Fruit fly (Drosophila melanogaster): ENCODE results near the gene CG11898.
A peak's percentile ranks its signal among the peaks of the same experiment; 100 is the strongest.

Gene CG11898

DNA sequence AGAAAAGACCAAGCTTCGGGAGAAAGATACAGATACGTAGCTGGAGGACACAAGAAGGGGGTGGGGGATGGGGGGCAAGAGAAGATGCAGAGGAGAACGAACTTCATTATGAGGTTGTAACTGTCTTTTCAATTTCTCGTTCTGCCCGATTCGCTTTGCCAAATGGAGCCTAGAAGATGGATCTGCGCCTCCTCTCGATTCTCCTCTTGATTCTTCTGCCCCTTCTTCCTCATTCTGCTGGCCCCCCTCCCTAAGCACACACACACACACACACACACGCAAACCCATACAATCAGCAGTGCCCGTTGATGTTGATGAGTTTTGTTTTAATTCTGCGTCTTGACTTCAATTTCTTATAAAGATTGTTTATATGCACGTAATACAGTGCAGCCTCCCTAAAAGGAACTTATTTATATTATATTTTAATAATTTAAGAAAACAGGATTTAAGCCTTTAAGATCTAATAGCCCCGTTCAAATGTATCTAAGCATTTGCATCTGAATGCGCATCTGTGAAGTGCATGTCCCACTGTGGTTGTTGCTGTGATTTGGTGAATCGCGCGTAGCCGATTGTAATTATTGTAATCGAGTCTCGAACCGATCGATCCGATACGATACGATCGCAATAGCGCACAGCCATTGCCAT, 41.7 kb downstream of the CG11898 start:
- TF ChIP-seq CTCF (optimal IDR thresholded peaks at IDR 0.05): no peak
- no peak for TF ChIP-seq CG8478 (optimal IDR thresholded peaks at IDR 0.05)

dm6 chr3R:29207996-29208395, 42.6 kb downstream of the CG11898 start:
- TF ChIP-seq CG8478 (optimal IDR thresholded peaks at IDR 0.05) (no peak), CTCF (optimal IDR thresholded peaks at IDR 0.05) (no peak)

- no peak for TF ChIP-seq CTCF (optimal IDR thresholded peaks at IDR 0.05)
- no peak for TF ChIP-seq CG8478 (optimal IDR thresholded peaks at IDR 0.05)
Measured at dm6 chr3R:29210091-29210490, 44.6 kb downstream of the CG11898 start.

dm6 chr3R:29210542-29211393, 45.3 kb downstream of the CG11898 start:
- TF ChIP-seq CTCF (optimal IDR thresholded peaks at IDR 0.05) (no peak), CG8478 (optimal IDR thresholded peaks at IDR 0.05) (no peak)

DNA sequence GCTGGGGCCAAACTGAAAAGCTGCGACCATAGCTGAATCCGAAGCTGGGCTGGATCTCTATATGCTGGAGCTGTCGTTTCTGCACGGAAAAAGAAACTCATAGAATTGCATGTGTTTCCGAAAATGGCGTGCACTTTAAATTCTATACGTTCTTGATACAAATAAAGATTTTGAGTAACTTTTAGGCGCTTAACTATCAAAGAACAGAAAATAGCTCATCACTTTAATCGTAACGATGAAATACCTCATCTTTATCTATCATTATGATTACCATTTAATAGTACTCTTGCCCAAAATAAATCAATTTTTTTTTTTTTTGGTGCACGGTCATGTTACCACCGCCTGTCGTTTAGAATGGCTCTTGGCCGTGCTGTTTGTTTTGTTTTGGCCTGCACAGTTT, 46.3 kb downstream of the CG11898 start:
- no peak for TF ChIP-seq CG8478 (optimal IDR thresholded peaks at IDR 0.05)
- no peak for TF ChIP-seq CTCF (optimal IDR thresholded peaks at IDR 0.05)

DNA sequence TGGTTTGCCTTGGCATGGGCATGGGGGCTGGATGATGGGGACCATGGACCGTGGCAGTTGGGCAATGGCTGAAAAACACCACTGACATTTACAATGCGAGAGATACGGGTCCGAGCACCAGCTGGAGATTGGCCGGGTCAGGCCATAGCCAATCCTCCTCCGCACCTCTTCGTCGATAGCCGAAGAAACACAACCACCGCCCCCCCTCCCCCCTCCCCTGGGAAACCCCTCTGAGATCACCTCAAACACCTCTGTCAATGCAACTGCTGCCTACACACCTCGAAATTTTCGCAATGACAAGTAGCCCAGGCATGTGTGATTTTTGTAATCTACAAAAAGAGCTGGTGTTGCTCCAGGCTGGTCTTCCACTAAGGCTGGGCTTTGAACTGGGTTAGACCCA, 47.1 kb downstream of the CG11898 start:
- TF ChIP-seq CG8478 (optimal IDR thresholded peaks at IDR 0.05) (no peak), CTCF (optimal IDR thresholded peaks at IDR 0.05) (no peak)

DNA sequence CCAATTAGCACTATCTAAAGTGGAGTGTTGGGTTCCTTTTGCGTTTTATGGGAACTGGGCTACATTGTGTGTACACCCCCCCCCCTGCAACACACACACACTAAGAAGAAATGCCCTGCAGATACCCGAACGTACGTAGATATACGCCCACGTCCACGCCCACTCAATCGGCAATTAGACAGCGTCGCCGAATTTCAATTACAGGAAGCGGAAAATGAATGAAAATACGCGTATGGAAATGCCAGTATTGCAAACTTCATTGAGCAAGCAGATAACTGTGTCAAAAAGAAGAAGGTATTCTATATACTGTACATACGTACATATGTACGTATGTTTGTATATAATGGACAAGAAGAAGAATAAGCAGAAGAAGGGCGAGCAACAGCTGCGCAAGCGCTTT, 48.0 kb downstream of the CG11898 start:
- TF ChIP-seq CTCF (optimal IDR thresholded peaks at IDR 0.05): no peak

- TF ChIP-seq CG8478 (optimal IDR thresholded peaks at IDR 0.05) (peak; percentile 34), CTCF (optimal IDR thresholded peaks at IDR 0.05) (no peak)
Measured at dm6 chr3R:29214262-29214661, 48.8 kb downstream of the CG11898 start.

dm6 chr3R:29214982-29215533, 49.6 kb downstream of the CG11898 start:
- no peak for TF ChIP-seq CG8478 (optimal IDR thresholded peaks at IDR 0.05)
- no peak for TF ChIP-seq CTCF (optimal IDR thresholded peaks at IDR 0.05)

DNA sequence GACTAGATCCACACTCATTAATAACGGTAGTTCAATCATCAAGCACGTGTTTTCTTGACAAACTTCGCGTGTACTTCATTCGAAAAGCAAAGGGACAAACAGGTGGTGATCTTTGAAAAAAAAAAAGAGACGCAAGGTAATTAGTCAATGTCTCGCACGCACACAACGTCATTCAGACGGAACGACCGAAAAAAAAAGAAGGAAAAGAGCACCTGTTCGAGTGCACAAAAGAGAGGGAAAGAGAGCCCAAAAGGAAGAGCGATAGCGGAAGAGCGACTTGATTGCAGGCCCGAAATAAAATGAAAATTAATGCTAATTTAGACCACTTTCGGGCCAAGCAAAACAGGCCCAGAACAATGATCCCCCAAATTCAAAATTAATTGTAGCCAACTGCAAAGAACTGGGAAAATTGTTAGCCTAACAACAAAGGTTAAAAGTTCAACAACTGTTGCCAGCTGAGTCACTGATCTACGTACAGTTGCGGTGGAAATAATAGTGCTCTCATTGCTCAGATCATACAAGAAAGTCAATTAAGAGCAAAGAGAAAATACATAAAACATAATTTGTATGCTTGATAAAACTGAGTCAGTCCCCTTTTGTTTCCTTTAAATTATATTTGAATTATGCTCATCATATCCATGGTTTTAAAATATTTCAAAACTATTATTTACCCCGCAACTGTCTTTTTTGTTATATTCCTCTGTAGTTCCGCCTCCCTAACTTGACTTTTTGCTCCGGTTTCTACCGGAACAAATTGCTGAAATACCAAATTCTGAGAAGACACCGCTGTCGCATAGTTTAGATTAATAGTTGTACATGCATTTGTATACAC, 50.4 kb downstream of the CG11898 start:
- TF ChIP-seq CTCF (optimal IDR thresholded peaks at IDR 0.05) (no peak), CG8478 (optimal IDR thresholded peaks at IDR 0.05) (no peak)

DNA sequence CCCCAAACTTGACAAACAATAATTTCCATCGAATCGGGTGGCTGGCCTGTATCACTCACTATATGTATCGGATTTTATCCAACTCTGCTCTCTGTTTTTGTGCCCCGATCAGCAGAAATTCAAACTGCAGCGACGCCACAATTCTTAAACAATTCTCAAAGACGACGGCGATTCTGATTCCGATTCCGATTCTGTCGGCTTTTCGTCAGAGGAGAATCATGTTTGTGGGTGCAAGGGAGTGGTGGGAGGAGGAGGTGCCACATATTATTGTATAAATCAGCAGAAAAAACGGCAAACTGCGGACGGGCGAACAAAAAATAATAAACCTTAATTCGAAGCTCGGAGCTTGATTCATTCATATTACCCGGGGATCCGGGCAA, 51.0 kb downstream of the CG11898 start:
- TF ChIP-seq CG8478 (optimal IDR thresholded peaks at IDR 0.05): no peak

dm6 chr3R:29217309-29217708, 51.9 kb downstream of the CG11898 start:
- TF ChIP-seq CTCF (optimal IDR thresholded peaks at IDR 0.05): no peak
- no peak for TF ChIP-seq CG8478 (optimal IDR thresholded peaks at IDR 0.05)

DNA sequence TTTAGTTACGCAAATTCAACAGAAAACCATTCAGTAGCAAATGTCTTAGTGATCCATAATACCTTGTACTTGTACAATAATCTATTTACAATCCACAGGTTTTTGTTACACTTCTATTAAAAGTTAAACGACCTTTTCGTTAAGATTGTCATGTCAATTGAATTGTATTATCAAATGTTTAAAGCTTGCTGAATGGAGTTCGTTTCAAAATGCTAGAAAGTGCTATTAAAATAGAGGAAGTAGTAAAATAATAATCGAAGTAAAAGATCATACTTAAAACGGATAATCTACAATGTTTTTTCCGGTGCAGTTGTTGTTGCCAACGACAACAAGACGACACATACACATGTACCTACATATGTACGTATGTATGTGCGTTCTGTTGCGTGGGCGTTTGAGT, 52.6 kb downstream of the CG11898 start:
- no peak for TF ChIP-seq CG8478 (optimal IDR thresholded peaks at IDR 0.05)
- TF ChIP-seq CTCF (optimal IDR thresholded peaks at IDR 0.05): no peak

DNA sequence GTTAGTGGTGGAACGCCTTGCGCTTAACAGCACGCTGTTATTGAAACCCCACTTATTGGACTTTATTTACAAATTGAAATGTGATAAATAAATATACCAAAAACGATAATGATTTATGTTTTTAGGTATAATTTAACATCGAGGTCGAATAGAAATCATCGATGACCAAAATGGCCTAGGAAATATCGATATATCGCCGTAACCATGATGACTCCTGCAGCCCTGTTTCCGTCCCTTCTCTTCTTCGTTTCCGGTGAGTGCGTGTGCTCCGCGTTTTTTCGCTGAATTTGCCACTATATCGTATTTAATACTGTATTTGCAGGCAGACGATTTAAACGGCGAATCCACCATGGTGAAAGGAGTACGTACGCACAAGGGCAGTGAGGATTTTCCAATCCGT, 54.5 kb downstream of the CG11898 start, which contains the start of gene eEF1gamma:
TSS of gene eEF1gamma (plus strand) at position 225 of the 400 bp plus-strand sequence.
- TF ChIP-seq CTCF (optimal IDR thresholded peaks at IDR 0.05) (peak; percentile 10 to 24), CG8478 (optimal IDR thresholded peaks at IDR 0.05) (no peak)

- no peak for TF ChIP-seq CG8478 (optimal IDR thresholded peaks at IDR 0.05)
- TF ChIP-seq CTCF (optimal IDR thresholded peaks at IDR 0.05): no peak
Measured at dm6 chr3R:29220585-29220984, 55.1 kb downstream of the CG11898 start.

Measured in S2 (cell line).